Fruit fly (Drosophila melanogaster): ENCODE measurements around the gene CG46466.
A peak's percentile ranks its signal among the peaks of the same experiment; 100 is the strongest.

Gene CG46466

dm6 chr4:670905-671419 is 8.0 kb upstream of the CG46466 start, which contains the start of gene CG11360 (continued):
- TF ChIP-seq NC2β (GFP tag; optimal IDR thresholded peaks at IDR 0.05) (no peak), CG5245 (GFP tag; optimal IDR thresholded peaks at IDR 0.05) (no peak), cwo (GFP tag; optimal IDR thresholded peaks at IDR 0.05) (no peak), Nf-YC (tag; optimal IDR thresholded peaks at IDR 0.05) (no peak), Jarid2 (GFP tag; optimal IDR thresholded peaks at IDR 0.05) (no peak), pnt (GFP tag; optimal IDR thresholded peaks at IDR 0.05) (no peak), CG4617 (GFP tag; optimal IDR thresholded peaks at IDR 0.05; ENCODE audit: borderline replicate concordance) (peak; percentile 79), CG12299 (tag; optimal IDR thresholded peaks at IDR 0.05) (no peak), Asciz (GFP tag; optimal IDR thresholded peaks at IDR 0.05) (no peak)

dm6 chr4:664277-664676 is 1.4 kb upstream of the CG46466 start:
- TF ChIP-seq ci (GFP tag; IDR thresholded peaks at IDR 0.05) (no peak), CG2199 (GFP tag; IDR thresholded peaks at IDR 0.05) (0 out of 3 replicates have a peak, but pooled peaks have one; percentile 51), Atf3 (GFP tag; optimal IDR thresholded peaks at IDR 0.05) (no peak), CG31388 (GFP tag; optimal IDR thresholded peaks at IDR 0.05) (no peak), sqz (GFP tag; optimal IDR thresholded peaks at IDR 0.05) (no peak), D19A (tag; optimal IDR thresholded peaks at IDR 0.05) (peak; percentile 72)

dm6 chr4:662101-662500 is 823 bp downstream of the CG46466 start:
- no peak for TF ChIP-seq wdn (GFP tag; IDR thresholded peaks at IDR 0.05)
- peak; percentile 71 for TF ChIP-seq sens (GFP tag)
- peak; percentile 68 for TF ChIP-seq gcm (GFP tag; optimal IDR thresholded peaks at IDR 0.05)
- TF ChIP-seq Fer1 (GFP tag; optimal IDR thresholded peaks at IDR 0.05): no peak
- TF ChIP-seq Pdp1 (GFP tag; optimal IDR thresholded peaks at IDR 0.05): peak in 1 of 2 experiments; percentile 31
- peak; percentile 26 for TF ChIP-seq CG12769 (tag; optimal IDR thresholded peaks at IDR 0.05)
- no peak for TF ChIP-seq unc-4 (GFP tag; IDR thresholded peaks at IDR 0.05; ENCODE audit: partially characterized antibody)
- no peak for TF ChIP-seq BtbVII (GFP tag; optimal IDR thresholded peaks at IDR 0.05)
- TF ChIP-seq lab (GFP tag; optimal IDR thresholded peaks at IDR 0.05): no peak
- TF ChIP-seq CG2199 (GFP tag; IDR thresholded peaks at IDR 0.05): peak; percentile 10; the same call in 1 of the 3 replicates
- peak; percentile 5 for TF ChIP-seq MESR4 (GFP tag; optimal IDR thresholded peaks at IDR 0.05)
- no peak for TF ChIP-seq ftz-f1 (GFP tag; optimal IDR thresholded peaks at IDR 0.05)

dm6 chr4:659884-660846 is 2.8 kb downstream of the CG46466 start, which contains the start of gene gw:
gw (minus strand) TSS chr4:660608.
- TF ChIP-seq HLH4C (GFP tag; IDR thresholded peaks at IDR 0.05; ENCODE audit: partially characterized antibody) (peak; percentile 53; the same call in 2 of the 3 replicates), Max (GFP tag; optimal IDR thresholded peaks at IDR 0.05) (peak; percentile 83), hkb (optimal IDR thresholded peaks at IDR 0.05) (no peak), hkb (GFP tag; IDR thresholded peaks at IDR 0.05) (peak; percentile 84), CG18476 (GFP tag; optimal IDR thresholded peaks at IDR 0.05) (peak; percentile 73), unc-4 (GFP tag; IDR thresholded peaks at IDR 0.05; ENCODE audit: partially characterized antibody) (peak; percentile 63), CG12659 (GFP tag; optimal IDR thresholded peaks at IDR 0.05) (peak; percentile 85), CG4360 (GFP tag; IDR thresholded peaks at IDR 0.05) (no peak), CG7745 (tag; optimal IDR thresholded peaks at IDR 0.05) (peak; percentile 14), NC2α (GFP tag; optimal IDR thresholded peaks at IDR 0.05) (peak; percentile 16), CG10462 (GFP tag; optimal IDR thresholded peaks at IDR 0.05) (peak; percentile 54), hth (optimal IDR thresholded peaks at IDR 0.05) (no peak), CG15479 (GFP tag; optimal IDR thresholded peaks at IDR 0.05) (peak; percentile 20), pum (GFP tag; optimal IDR thresholded peaks at IDR 0.05) (peak; percentile 58), CG11695 (GFP tag; IDR thresholded peaks at IDR 0.05) (peak; percentile 78), cas (GFP tag; IDR thresholded peaks at IDR 0.05) (no peak), CG6272 (GFP tag; IDR thresholded peaks at IDR 0.05) (no peak), D19A (tag; optimal IDR thresholded peaks at IDR 0.05) (peak; percentile 74), kah (GFP tag; optimal IDR thresholded peaks at IDR 0.05) (peak; percentile 24), run (tag; optimal IDR thresholded peaks at IDR 0.05) (no peak)

Measured in whole organism, embryonic.